Worm (Caenorhabditis elegans): ENCODE results near the gene C23G10.10.

The C23G10.10 gene

ce11 chrIII:6183118-6183517 is 30.7 kb downstream of the C23G10.10 start, which contains the start of gene nas-28:
Gene nas-28, minus strand, starts transcription at chrIII:6183218.
- TF ChIP-seq fkh-10 (GFP tag; optimal IDR thresholded peaks at IDR 0.05): no peak
- TF ChIP-seq snpc-4 (tag; optimal IDR thresholded peaks at IDR 0.05): no peak
- no peak for TF ChIP-seq nhr-76 (tag; optimal IDR thresholded peaks at IDR 0.05)
- TF ChIP-seq nhr-77 (tag; optimal IDR thresholded peaks at IDR 0.05): no peak
- TF ChIP-seq nhr-237 (tag; optimal IDR thresholded peaks at IDR 0.05): no peak
- no peak for TF ChIP-seq eor-1 (tag; optimal IDR thresholded peaks at IDR 0.05)

ce11 chrIII:6180294-6180693 is 33.5 kb downstream of the C23G10.10 start:
- TF ChIP-seq pha-4 (tag; optimal IDR thresholded peaks at IDR 0.05) (peak; percentile 55), fos-1 (tag; optimal IDR thresholded peaks at IDR 0.05) (no peak), pqm-1 (tag; optimal IDR thresholded peaks at IDR 0.05) (peak; percentile 87), elt-2 (tag; optimal IDR thresholded peaks at IDR 0.05) (peak; percentile 96), jun-1 (tag; optimal IDR thresholded peaks at IDR 0.05) (peak; percentile 51), ceh-28 (tag; optimal IDR thresholded peaks at IDR 0.05) (no peak), skn-1 (tag; optimal IDR thresholded peaks at IDR 0.05) (peak; percentile 66), ceh-16 (tag; optimal IDR thresholded peaks at IDR 0.05) (no peak)

- TF ChIP-seq ceh-28 (tag; optimal IDR thresholded peaks at IDR 0.05) (no peak), jun-1 (tag; optimal IDR thresholded peaks at IDR 0.05) (peak; percentile 69), pqm-1 (tag; optimal IDR thresholded peaks at IDR 0.05) (peak; percentile 95), mdl-1 (tag; optimal IDR thresholded peaks at IDR 0.05) (peak; percentile 9), ceh-9 (tag; optimal IDR thresholded peaks at IDR 0.05) (no peak), elt-2 (tag; optimal IDR thresholded peaks at IDR 0.05) (peak; percentile 96), pha-4 (tag; optimal IDR thresholded peaks at IDR 0.05) (peak; percentile 62)
Observed at ce11 chrIII:6179062-6179461, 34.8 kb downstream of the C23G10.10 start.

DNA sequence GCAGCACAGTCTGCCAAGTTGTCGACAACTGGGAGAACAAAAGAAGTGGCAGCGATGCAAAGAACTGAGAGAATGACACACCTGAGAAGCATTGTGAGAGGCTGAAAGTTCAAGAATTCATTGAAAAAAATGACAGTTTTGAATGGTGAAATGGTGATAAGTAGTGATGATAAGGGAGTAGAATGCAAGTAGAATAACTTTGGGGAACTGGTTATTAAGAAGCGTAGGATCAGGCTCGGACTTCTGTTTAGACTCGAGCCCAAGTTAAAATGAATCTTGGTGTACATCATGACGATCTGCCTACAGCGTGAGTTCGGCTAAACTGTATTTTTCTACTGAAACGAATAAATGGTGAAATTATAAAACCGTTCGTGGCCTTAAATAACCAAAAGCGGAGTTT is 35.2 kb downstream of the C23G10.10 start, which contains the start of gene F42A10.7:
Gene F42A10.7 (minus strand): TSS at position 101 of the 400 bp plus-strand sequence.
- no peak for TF ChIP-seq nhr-43 (tag; optimal IDR thresholded peaks at IDR 0.05; ENCODE audit: poor library complexity, severe bottlenecking)
- TF ChIP-seq pha-4 (tag; optimal IDR thresholded peaks at IDR 0.05): no peak
- TF ChIP-seq nhr-67 (tag; optimal IDR thresholded peaks at IDR 0.05): no peak
- TF ChIP-seq nhr-25 (tag; optimal IDR thresholded peaks at IDR 0.05): no peak
- no peak for TF ChIP-seq aly-2 (tag; optimal IDR thresholded peaks at IDR 0.05)
- TF ChIP-seq nhr-11 (tag; optimal IDR thresholded peaks at IDR 0.05): no peak
- TF ChIP-seq fkh-2 (tag; optimal IDR thresholded peaks at IDR 0.05): no peak
- no peak for TF ChIP-seq nfya-1 (tag; optimal IDR thresholded peaks at IDR 0.05; ENCODE audit: insufficient read depth)
- no peak for TF ChIP-seq mml-1 (tag; optimal IDR thresholded peaks at IDR 0.05)
- no peak for TF ChIP-seq ZK546.5 (tag; optimal IDR thresholded peaks at IDR 0.05)
- TF ChIP-seq eor-1 (tag; optimal IDR thresholded peaks at IDR 0.05): no peak
- TF ChIP-seq ceh-16 (tag; optimal IDR thresholded peaks at IDR 0.05): no peak
- no peak for TF ChIP-seq hmg-11 (tag; optimal IDR thresholded peaks at IDR 0.05)
- no peak for TF ChIP-seq lsy-12 (tag; optimal IDR thresholded peaks at IDR 0.05)
- TF ChIP-seq skn-1 (tag; optimal IDR thresholded peaks at IDR 0.05): no peak
- TF ChIP-seq fkh-10 (GFP tag; optimal IDR thresholded peaks at IDR 0.05): no peak

- TF ChIP-seq elt-1 (tag; optimal IDR thresholded peaks at IDR 0.05) (no peak), elt-2 (tag; optimal IDR thresholded peaks at IDR 0.05) (peak; percentile 55), pha-4 (tag; optimal IDR thresholded peaks at IDR 0.05) (peak; percentile 56)
Observed at ce11 chrIII:6177631-6178030, 36.2 kb downstream of the C23G10.10 start.

- TF ChIP-seq nhr-77 (tag; optimal IDR thresholded peaks at IDR 0.05) (no peak), elt-2 (tag; optimal IDR thresholded peaks at IDR 0.05) (peak; percentile 27)
Observed at ce11 chrIII:6176761-6177160, 37.1 kb downstream of the C23G10.10 start, which contains the start of gene F42A10.6. Gene F42A10.6, minus strand, starts transcription at chrIII:6176861.

DNA sequence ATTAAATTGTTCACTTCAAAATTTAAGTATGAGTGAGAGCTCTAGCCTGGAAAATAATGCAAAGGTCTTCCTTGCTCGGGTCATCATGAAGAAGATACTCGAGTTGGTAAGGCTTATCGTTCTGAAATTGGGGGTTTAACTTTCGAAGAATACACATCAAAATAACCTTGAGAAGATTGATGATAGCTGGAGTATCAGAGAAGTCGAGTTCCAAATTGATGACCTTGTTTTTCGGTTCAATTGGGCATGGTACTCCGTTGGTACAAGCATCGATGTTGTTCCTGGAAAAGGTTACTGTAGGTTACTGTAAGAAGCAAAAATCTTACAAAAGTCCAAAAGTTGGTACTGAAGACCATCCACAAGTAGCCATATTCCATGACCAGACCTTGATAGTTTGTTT is 37.6 kb downstream of the C23G10.10 start:
- TF ChIP-seq nhr-43 (tag; optimal IDR thresholded peaks at IDR 0.05; ENCODE audit: poor library complexity, severe bottlenecking): no peak

All from whole organism, L3 larva.